Worm (Caenorhabditis elegans): Measurements from ENCODE around the gene kbp-2.

DNA sequence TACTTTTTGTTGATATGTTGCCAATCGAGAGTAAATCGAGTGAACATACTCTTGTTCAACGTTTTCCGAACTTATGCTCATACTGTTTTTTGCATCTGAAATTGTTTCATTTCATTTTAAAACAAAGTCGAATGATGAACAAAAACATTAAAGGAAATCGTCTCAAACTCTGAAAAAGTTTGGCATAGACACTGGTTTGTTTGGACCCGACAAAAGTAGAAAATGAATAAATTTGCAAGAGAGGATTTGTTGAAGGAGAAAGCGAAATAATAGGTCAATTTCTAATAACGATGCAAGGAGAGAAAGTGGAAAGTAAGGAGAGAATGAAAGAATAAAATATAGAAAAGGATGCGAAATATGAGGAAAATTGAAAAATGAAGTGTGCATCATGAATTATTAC lies 29.0 kb downstream of the kbp-2 start, which contains the start of gene C35D10.12:
- TF ChIP-seq nhr-28 (tag; optimal IDR thresholded peaks at IDR 0.05): no peak
- TF ChIP-seq unc-39 (tag; optimal IDR thresholded peaks at IDR 0.05): no peak
- TF ChIP-seq mdl-1 (tag; optimal IDR thresholded peaks at IDR 0.05): no peak
- TF ChIP-seq ceh-9 (tag; optimal IDR thresholded peaks at IDR 0.05): no peak
- no peak for TF ChIP-seq tbx-2 (tag; optimal IDR thresholded peaks at IDR 0.05)
- TF ChIP-seq aly-2 (tag; optimal IDR thresholded peaks at IDR 0.05): no peak
- no peak for TF ChIP-seq egl-27 (tag; optimal IDR thresholded peaks at IDR 0.05)
- no peak for TF ChIP-seq ceh-16 (tag; optimal IDR thresholded peaks at IDR 0.05)
- TF ChIP-seq pha-4 (tag; optimal IDR thresholded peaks at IDR 0.05): no peak
- no peak for TF ChIP-seq egl-5 (tag; optimal IDR thresholded peaks at IDR 0.05)

Measured in whole organism, L3 larva.